Worm (Caenorhabditis elegans) whole organism, L3 larva: ENCODE data around the gene C10A4.3.

Source experiments
- R02D3.7 ChIP-seq: fragments of 150-350 bp; optimal IDR thresholded peaks from 2 replicates; lab custom pipeline; 2014; ENCODE audit warnings: missing biosample characterization, missing genetic modification characterization
- ZK546.5 ChIP-seq: sonication (generic microtip); optimal IDR thresholded peaks from 2 replicates; lab custom pipeline; 2017; ENCODE audit warnings: missing biosample characterization, missing genetic modification characterization
- aly-2 ChIP-seq: fragments of 150-350 bp; optimal IDR thresholded peaks from 2 replicates; lab custom pipeline; 2014; ENCODE audit warnings: missing biosample characterization, missing genetic modification characterization
- ceh-28 ChIP-seq: fragments of 150-350 bp; optimal IDR thresholded peaks from 2 replicates; lab custom pipeline; 2014; ENCODE audit warnings: missing biosample characterization, missing genetic modification reagents, missing genetic modification characterization
- ceh-82 ChIP-seq: fragments of 150-350 bp; optimal IDR thresholded peaks from 2 replicates; lab custom pipeline; 2014; ENCODE audit warnings: missing biosample characterization, missing genetic modification characterization
- ceh-9 ChIP-seq: sonication (generic microtip); optimal IDR thresholded peaks from 2 replicates; lab custom pipeline; 2018; ENCODE audit warnings: missing biosample characterization, missing genetic modification characterization
- daf-12 ChIP-seq: fragments of 150-350 bp; optimal IDR thresholded peaks from 2 replicates; lab custom pipeline; 2014; ENCODE audit warnings: missing biosample characterization, missing genetic modification reagents, missing genetic modification characterization
- egl-27 ChIP-seq: sonication (generic microtip); optimal IDR thresholded peaks from 4 replicates; lab custom pipeline; 2017; ENCODE audit warnings: missing biosample characterization, missing genetic modification reagents, missing genetic modification characterization
- elt-1 ChIP-seq: fragments of 150-350 bp; optimal IDR thresholded peaks from 2 replicates; lab custom pipeline; 2014; ENCODE audit warnings: missing biosample characterization, missing genetic modification characterization
- elt-2 ChIP-seq: sonication (generic microtip); optimal IDR thresholded peaks from 2 replicates; lab custom pipeline; 2016; ENCODE audit warnings: missing genetic modification reagents, mild to moderate bottlenecking, missing genetic modification characterization, missing compliant biosample characterization
- elt-3 ChIP-seq, 3 experiments: fragments of 150-350 bp in 1 of 3; sonication (generic microtip) in 2 of 3; optimal IDR thresholded peaks; 2 replicates in 2 of 3; 4 replicates in 1 of 3; lab custom pipeline; 2014 to 2017; ENCODE audit warnings: missing biosample characterization in 3 of 3, missing genetic modification characterization in 3 of 3
- fkh-10 ChIP-seq: sonication (generic microtip); optimal IDR thresholded peaks from 2 replicates; lab custom pipeline; 2017; ENCODE audit warnings: missing biosample characterization, missing genetic modification reagents, missing genetic modification characterization
- fkh-2 ChIP-seq: fragments of 150-350 bp; optimal IDR thresholded peaks from 2 replicates; lab custom pipeline; 2014; ENCODE audit warnings: missing biosample characterization, missing genetic modification reagents, missing genetic modification characterization
- fos-1 ChIP-seq: fragments of 150-350 bp; optimal IDR thresholded peaks from 2 replicates; lab custom pipeline; 2014; ENCODE audit warnings: missing biosample characterization, missing genetic modification characterization
- hmg-11 ChIP-seq: sonication (generic microtip); optimal IDR thresholded peaks from 2 replicates; lab custom pipeline; 2016; ENCODE audit warnings: missing genetic modification characterization, missing compliant biosample characterization
- lsy-12 ChIP-seq: sonication (generic microtip); optimal IDR thresholded peaks from 2 replicates; lab custom pipeline; 2016; ENCODE audit warnings: mild to moderate bottlenecking, missing genetic modification characterization, missing compliant biosample characterization
- mdl-1 ChIP-seq: fragments of 150-350 bp; optimal IDR thresholded peaks from 2 replicates; lab custom pipeline; 2014; ENCODE audit warnings: missing biosample characterization, missing genetic modification characterization
- mml-1 ChIP-seq: fragments of 150-350 bp; sonication (generic microtip); optimal IDR thresholded peaks from 3 replicates; lab custom pipeline; 2014; ENCODE audit warnings: missing biosample characterization, missing genetic modification characterization
- nfya-1 ChIP-seq: sonication (generic microtip); optimal IDR thresholded peaks from 2 replicates; lab custom pipeline; 2017; ENCODE audit warnings: missing genetic modification characterization, mild to moderate bottlenecking, missing compliant biosample characterization, antibody characterized with exemption, moderate library complexity; ENCODE audit not compliant: insufficient read depth
- nhr-11 ChIP-seq: fragments of 150-350 bp; optimal IDR thresholded peaks from 2 replicates; lab custom pipeline; 2014; ENCODE audit warnings: missing biosample characterization, missing genetic modification characterization
- nhr-12 ChIP-seq: fragments of 150-350 bp; optimal IDR thresholded peaks from 2 replicates; lab custom pipeline; 2014; ENCODE audit warnings: missing biosample characterization, missing genetic modification characterization
- nhr-23 ChIP-seq: fragments of 150-350 bp; optimal IDR thresholded peaks from 2 replicates; lab custom pipeline; 2014; ENCODE audit warnings: missing biosample characterization, missing genetic modification reagents, missing genetic modification characterization
- nhr-237 ChIP-seq: fragments of 150-350 bp; optimal IDR thresholded peaks from 2 replicates; lab custom pipeline; 2014; ENCODE audit warnings: missing biosample characterization, missing genetic modification characterization
- nhr-25 ChIP-seq: sonication (generic microtip); optimal IDR thresholded peaks from 2 replicates; lab custom pipeline; 2017; ENCODE audit warnings: missing biosample characterization, missing genetic modification characterization
- nhr-76 ChIP-seq: fragments of 150-350 bp; sonication (generic microtip); optimal IDR thresholded peaks from 5 replicates; lab custom pipeline; 2014; ENCODE audit warnings: missing biosample characterization, missing genetic modification characterization
- nhr-77 ChIP-seq: fragments of 150-350 bp; optimal IDR thresholded peaks from 2 replicates; lab custom pipeline; 2014; ENCODE audit warnings: missing biosample characterization, missing genetic modification characterization
- pha-4 ChIP-seq: fragments of 150-350 bp; optimal IDR thresholded peaks from 2 replicates; lab custom pipeline; 2014; ENCODE audit warnings: missing biosample characterization, missing genetic modification reagents, missing genetic modification characterization
- pqm-1 ChIP-seq: fragments of 150-350 bp; optimal IDR thresholded peaks from 2 replicates; lab custom pipeline; 2017; ENCODE audit warnings: missing biosample characterization, missing genetic modification characterization, inconsistent platforms
- sea-2 ChIP-seq: fragments of 150-350 bp; sonication (generic microtip); optimal IDR thresholded peaks from 4 replicates; lab custom pipeline; 2014; ENCODE audit warnings: missing biosample characterization, missing genetic modification reagents, missing genetic modification characterization
- skn-1 ChIP-seq: fragments of 150-350 bp; optimal IDR thresholded peaks from 2 replicates; lab custom pipeline; 2014; ENCODE audit warnings: missing biosample characterization, missing genetic modification characterization
- snpc-4 ChIP-seq: fragments of 150-350 bp; optimal IDR thresholded peaks from 2 replicates; lab custom pipeline; 2014; ENCODE audit warnings: missing biosample characterization, missing genetic modification characterization
- tbx-2 ChIP-seq: sonication (generic microtip); optimal IDR thresholded peaks from 2 replicates; lab custom pipeline; 2016; ENCODE audit warnings: mild to moderate bottlenecking, missing genetic modification characterization, missing compliant biosample characterization
- unc-39 ChIP-seq: sonication (generic microtip); optimal IDR thresholded peaks from 4 replicates; lab custom pipeline; 2017; ENCODE audit warnings: missing biosample characterization, missing genetic modification characterization
- unc-62 ChIP-seq: fragments of 150-350 bp; sonication (generic microtip); optimal IDR thresholded peaks from 4 replicates; lab custom pipeline; 2014; ENCODE audit warnings: missing biosample characterization, missing genetic modification reagents, missing genetic modification characterization
- zag-1 ChIP-seq: fragments of 150-350 bp; optimal IDR thresholded peaks from 2 replicates; lab custom pipeline; 2014; ENCODE audit warnings: missing biosample characterization, missing genetic modification characterization
- ztf-11 ChIP-seq: fragments of 150-350 bp; optimal IDR thresholded peaks from 2 replicates; lab custom pipeline; 2014; ENCODE audit warnings: missing biosample characterization, missing genetic modification characterization

Gene C10A4.3

ce11 chrX:7416082-7416481 is 10.6 kb downstream of the C10A4.3 start, which contains the start of gene C10A4.1:
C10A4.1 (plus strand) TSS chrX:7416382.
- no peak for TF ChIP-seq tbx-2 (tag; lab: Kevin White, UChicago)
- TF ChIP-seq skn-1 (tag; lab: Kevin White, UChicago), result no peak
- TF ChIP-seq nhr-25 (tag; lab: Kevin White, UChicago), result no peak
- no peak for TF ChIP-seq ZK546.5
- TF ChIP-seq fkh-2 (tag; lab: Kevin White, UChicago), result no peak
- no peak for TF ChIP-seq ceh-9 (tag; lab: Kevin White, UChicago)
- no peak for TF ChIP-seq hmg-11
- TF ChIP-seq nhr-12 (tag; lab: Kevin White, UChicago), result no peak
- TF ChIP-seq ceh-28 (tag; lab: Kevin White, UChicago), result no peak
- no peak for TF ChIP-seq nhr-77
- TF ChIP-seq sea-2 (GFP tag; lab: Kevin White, UChicago), result no peak
- no peak for TF ChIP-seq pqm-1
- no peak for TF ChIP-seq fos-1 (tag; lab: Kevin White, UChicago)
- TF ChIP-seq aly-2 (tag; lab: Kevin White, UChicago), result no peak
- TF ChIP-seq fkh-10 (GFP tag; lab: Kevin White, UChicago), result no peak

- TF ChIP-seq hmg-11, result no peak
- no peak for TF ChIP-seq R02D3.7 (tag; lab: Kevin White, UChicago)
- no peak for TF ChIP-seq nhr-237
- TF ChIP-seq daf-12 (tag; lab: Kevin White, UChicago), result no peak
- TF ChIP-seq ceh-9 (tag; lab: Kevin White, UChicago), result no peak
These were observed 15.1 kb downstream of the C10A4.3 start, which contains the start of gene C10A4.9 for ce11 chrX:7420571-7420970. C10A4.9 (plus strand) TSS chrX:7420871.

- no peak for TF ChIP-seq daf-12 (tag; lab: Kevin White, UChicago)
- TF ChIP-seq R02D3.7 (tag; lab: Kevin White, UChicago), result no peak
- no peak for TF ChIP-seq unc-39 (tag; lab: Kevin White, UChicago)
- no peak for TF ChIP-seq sea-2 (GFP tag; lab: Kevin White, UChicago)
- TF ChIP-seq elt-1, result no peak
- no peak for TF ChIP-seq elt-3 (tag; optimal IDR thresholded peaks at IDR 0.05; lab: Kevin White, UChicago)
- no peak for TF ChIP-seq ZK546.5
- TF ChIP-seq hmg-11, result no peak
- TF ChIP-seq elt-2 (tag; lab: Kevin White, UChicago), result no peak
- no peak for TF ChIP-seq pha-4 (tag; lab: Kevin White, UChicago)
- no peak for TF ChIP-seq nhr-25 (tag; lab: Kevin White, UChicago)
- TF ChIP-seq snpc-4 (tag; lab: Kevin White, UChicago), result no peak
- no peak for TF ChIP-seq skn-1 (tag; lab: Kevin White, UChicago)
- TF ChIP-seq nhr-76 (tag; lab: Kevin White, UChicago), result no peak
- TF ChIP-seq unc-62, result no peak
- no peak for TF ChIP-seq zag-1 (tag; lab: Kevin White, UChicago)
- no peak for TF ChIP-seq ceh-9 (tag; lab: Kevin White, UChicago)
- no peak for TF ChIP-seq nhr-12 (tag; lab: Kevin White, UChicago)
These were observed 19.3 kb downstream of the C10A4.3 start, which contains the start of gene mnm-2 for ce11 chrX:7424813-7425212. mnm-2 (minus strand) TSS chrX:7424913.

ce11 chrX:7430483-7430882 is 25.0 kb downstream of the C10A4.3 start:
- TF ChIP-seq nhr-11 (tag; lab: Kevin White, UChicago) (no peak), hmg-11 (peak; percentile 31), sea-2 (GFP tag; lab: Kevin White, UChicago) (no peak), mdl-1 (tag; lab: Kevin White, UChicago) (no peak), nhr-25 (tag; lab: Kevin White, UChicago) (peak; percentile 54), elt-3 (tag; optimal IDR thresholded peaks at IDR 0.05; lab: Kevin White, UChicago) (no peak), tbx-2 (tag; lab: Kevin White, UChicago) (no peak), ceh-82 (tag; lab: Kevin White, UChicago) (no peak), nhr-23 (tag; lab: Kevin White, UChicago) (peak; percentile 20)

ce11 chrX:7431165-7431564 is 25.7 kb downstream of the C10A4.3 start, which contains the start of gene clc-2:
clc-2 (plus strand) TSS chrX:7431465.
- TF ChIP-seq fos-1 (tag; lab: Kevin White, UChicago), result no peak
- TF ChIP-seq mml-1 (tag; lab: Kevin White, UChicago), result no peak
- no peak for TF ChIP-seq ztf-11
- TF ChIP-seq unc-39 (tag; lab: Kevin White, UChicago), result no peak
- TF ChIP-seq ceh-82 (tag; lab: Kevin White, UChicago), result no peak
- no peak for TF ChIP-seq fkh-10 (GFP tag; lab: Kevin White, UChicago)
- TF ChIP-seq pha-4 (tag; lab: Kevin White, UChicago), result no peak
- TF ChIP-seq skn-1 (tag; lab: Kevin White, UChicago), result no peak
- no peak for TF ChIP-seq sea-2 (GFP tag; lab: Kevin White, UChicago)
- TF ChIP-seq egl-27 (tag; lab: Kevin White, UChicago), result no peak
- no peak for TF ChIP-seq aly-2 (tag; lab: Kevin White, UChicago)
- TF ChIP-seq lsy-12, result no peak
- no peak for TF ChIP-seq nfya-1 (tag; lab: Kevin White, UChicago)
- no peak for TF ChIP-seq elt-3 (tag; optimal IDR thresholded peaks at IDR 0.05; lab: Kevin White, UChicago)
- no peak for TF ChIP-seq ceh-9 (tag; lab: Kevin White, UChicago)
